Worm (Caenorhabditis elegans): ENCODE data around the gene dod-21.

DNA sequence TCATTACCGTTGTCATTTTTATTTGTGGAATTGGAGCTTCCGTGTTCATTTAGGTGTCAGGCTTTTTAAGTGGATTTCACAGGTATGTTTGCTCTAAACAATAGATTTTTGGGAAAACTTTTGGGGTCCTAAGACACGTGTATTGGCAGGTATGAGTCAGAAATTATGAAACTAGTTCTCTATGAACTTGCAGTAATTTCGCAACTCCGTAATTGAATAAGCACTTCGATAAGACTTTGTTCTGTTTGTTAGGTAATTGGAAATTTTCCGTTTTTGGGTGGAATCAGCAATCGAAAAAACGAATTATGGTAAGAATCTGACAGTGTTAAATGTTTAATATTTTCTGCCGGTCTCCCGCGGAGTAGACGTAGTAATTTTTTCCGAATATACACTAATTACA is 39.4 kb upstream of the dod-21 start:
- TF ChIP-seq sea-2 (GFP tag; IDR thresholded peaks at IDR 0.05) (no peak), T07F8.4 (tag; optimal IDR thresholded peaks at IDR 0.05) (no peak)
